Fruit fly (Drosophila melanogaster): ENCODE data around the gene Nuak.

Nuak gene

DNA sequence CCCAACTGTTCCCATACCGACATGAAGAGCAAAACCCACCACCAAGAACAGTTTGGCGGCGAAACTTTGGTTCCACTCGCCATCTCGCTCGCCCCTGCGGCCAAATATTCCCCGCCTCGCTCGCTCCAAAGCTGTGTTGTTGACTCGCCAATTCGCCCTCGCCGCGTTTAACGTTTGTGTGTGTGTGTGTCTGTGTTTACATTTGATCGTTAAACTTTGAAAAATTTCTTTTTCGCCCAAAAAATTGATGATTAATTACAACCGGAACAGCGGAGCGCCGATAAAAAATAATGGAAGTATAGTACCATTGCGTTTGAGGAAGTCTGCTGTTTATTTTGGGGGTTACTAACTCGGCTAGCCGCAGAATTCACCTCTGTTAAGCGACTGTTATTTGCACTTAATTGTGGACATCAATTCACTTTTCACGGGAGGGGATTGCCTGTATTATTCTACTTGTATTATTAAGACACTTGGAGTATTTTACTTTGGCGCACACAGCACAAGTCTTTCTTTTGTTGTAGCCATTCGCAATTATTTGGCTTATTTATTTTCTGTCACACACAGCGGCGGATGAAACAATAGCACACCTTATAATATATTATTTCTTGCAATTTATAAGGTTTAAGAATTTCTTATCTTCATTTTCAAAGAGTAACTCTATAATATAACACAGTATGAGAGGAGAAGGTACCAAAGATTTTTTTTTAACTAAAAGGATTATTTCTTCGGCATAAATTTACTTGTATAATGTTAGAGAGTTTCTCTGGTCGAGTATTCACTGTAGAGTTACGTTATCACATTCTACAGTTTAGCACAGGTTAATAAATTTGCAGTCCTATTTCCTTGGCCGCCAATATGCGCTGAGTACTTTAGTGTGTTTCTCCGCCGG, 86.9 kb downstream of the Nuak start (continued):
- TF ChIP-seq CG31441 (GFP tag; IDR thresholded peaks at IDR 0.05): no peak
- peak; percentile 81 for TF ChIP-seq CG13296 (GFP tag; optimal IDR thresholded peaks at IDR 0.05)
- no peak for TF ChIP-seq H2.0 (GFP tag; IDR thresholded peaks at IDR 0.05)
- TF ChIP-seq cwo (GFP tag; optimal IDR thresholded peaks at IDR 0.05): peak; percentile 92
- peak; percentile 51 for TF ChIP-seq CG11723 (GFP tag; optimal IDR thresholded peaks at IDR 0.05)
- no peak for TF ChIP-seq sr (GFP tag; IDR thresholded peaks at IDR 0.05)
- TF ChIP-seq nau (GFP tag; optimal IDR thresholded peaks at IDR 0.05): peak; percentile 55
- peak; percentile 67 for TF ChIP-seq CG7928 (GFP tag; optimal IDR thresholded peaks at IDR 0.05)
- peak; percentile 62 for TF ChIP-seq CG31365 (tag; optimal IDR thresholded peaks at IDR 0.05)
- TF ChIP-seq pzg (GFP tag; optimal IDR thresholded peaks at IDR 0.05): peak; percentile 41
- TF ChIP-seq Gug (GFP tag; IDR thresholded peaks at IDR 0.05): peak; percentile 72
- no peak for TF ChIP-seq cas (GFP tag; IDR thresholded peaks at IDR 0.05)
- TF ChIP-seq CG10431 (GFP tag; optimal IDR thresholded peaks at IDR 0.05): no peak
- TF ChIP-seq yki (optimal IDR thresholded peaks at IDR 0.05): no peak
- peak; percentile 63 for TF ChIP-seq CG17829 (tag; optimal IDR thresholded peaks at IDR 0.05)
- peak; percentile 63 for TF ChIP-seq pnt (GFP tag; optimal IDR thresholded peaks at IDR 0.05)
- TF ChIP-seq CG12391 (tag; optimal IDR thresholded peaks at IDR 0.05): peak; percentile 89
- peak; percentile 34 for TF ChIP-seq gsb-n (tag; optimal IDR thresholded peaks at IDR 0.05)
- TF ChIP-seq CG8765 (GFP tag; IDR thresholded peaks at IDR 0.05): no peak
- TF ChIP-seq z (GFP tag; IDR thresholded peaks at IDR 0.05): no peak
- peak; percentile 82 for TF ChIP-seq HLH54F (GFP tag; optimal IDR thresholded peaks at IDR 0.05)
- TF ChIP-seq CG7271 (tag; optimal IDR thresholded peaks at IDR 0.05): no peak
- peak; percentile 93 for TF ChIP-seq Meics (GFP tag; optimal IDR thresholded peaks at IDR 0.05)
- peak; percentile 84 for TF ChIP-seq Fer1 (GFP tag; optimal IDR thresholded peaks at IDR 0.05)
- peak; percentile 82 for TF ChIP-seq ATbp (GFP tag; optimal IDR thresholded peaks at IDR 0.05)
- peak; percentile 80 for TF ChIP-seq tio (GFP tag; optimal IDR thresholded peaks at IDR 0.05)
- peak; percentile 93 for TF ChIP-seq CG3281 (GFP tag; optimal IDR thresholded peaks at IDR 0.05)
- TF ChIP-seq CG18262 (tag; optimal IDR thresholded peaks at IDR 0.05): peak; percentile 75
- peak; percentile 88 for TF ChIP-seq pho (GFP tag; optimal IDR thresholded peaks at IDR 0.05)
- TF ChIP-seq onecut (GFP tag; IDR thresholded peaks at IDR 0.05): peak; percentile 56; the same call in 1 of the 2 replicates
- TF ChIP-seq D19A (tag; optimal IDR thresholded peaks at IDR 0.05): peak; percentile 71
- TF ChIP-seq gcm2 (GFP tag; optimal IDR thresholded peaks at IDR 0.05): peak; percentile 62
- peak; percentile 63 for TF ChIP-seq tx (GFP tag; optimal IDR thresholded peaks at IDR 0.05)
- no peak for TF ChIP-seq Xrp1 (GFP tag; IDR thresholded peaks at IDR 0.05)
- TF ChIP-seq CG4707 (GFP tag; optimal IDR thresholded peaks at IDR 0.05): peak; percentile 49
- peak; percentile 24 for TF ChIP-seq Neu2 (GFP tag; optimal IDR thresholded peaks at IDR 0.05; ENCODE audit: borderline replicate concordance)
- TF ChIP-seq Chrac-16 (GFP tag; optimal IDR thresholded peaks at IDR 0.05): peak; percentile 73
- TF ChIP-seq Nf-YB (GFP tag; optimal IDR thresholded peaks at IDR 0.05): peak; percentile 55
- TF ChIP-seq CG11247 (GFP tag; IDR thresholded peaks at IDR 0.05): no peak
- no peak for TF ChIP-seq esg (GFP tag; conservative IDR thresholded peaks at IDR 0.05)
- peak; percentile 63 for TF ChIP-seq eyg (GFP tag; optimal IDR thresholded peaks at IDR 0.05)
- peak; percentile 40 for TF ChIP-seq ewg (GFP tag; optimal IDR thresholded peaks at IDR 0.05)
- TF ChIP-seq Optix (GFP tag; IDR thresholded peaks at IDR 0.05): no peak
- TF ChIP-seq seq (GFP tag; IDR thresholded peaks at IDR 0.05): no peak
- TF ChIP-seq CG7745 (tag; optimal IDR thresholded peaks at IDR 0.05): peak; percentile 49
- peak; percentile 77 for TF ChIP-seq lbe (GFP tag; optimal IDR thresholded peaks at IDR 0.05)
- TF ChIP-seq Oaz (GFP tag; IDR thresholded peaks at IDR 0.05): no peak
- TF ChIP-seq scrt (GFP tag; optimal IDR thresholded peaks at IDR 0.05): peak; percentile 2
- TF ChIP-seq CG3407 (GFP tag; optimal IDR thresholded peaks at IDR 0.05): peak; percentile 48
- TF ChIP-seq tgo (GFP tag; IDR thresholded peaks at IDR 0.05): no peak

All from whole organism, embryonic.